Fruit fly (Drosophila melanogaster) Kc167 (cell line): Measurements from ENCODE around the gene ppl.
A peak's percentile ranks its signal among the peaks of the same experiment; 100 is the strongest.

Source experiments
- Myc ChIP-seq: fragments of >200 bp; optimal IDR thresholded peaks from 2 replicates; lab custom pipeline; 2017; ENCODE audit warnings: missing external identifiers
- Sin3A ChIP-seq: fragments of >200 bp; optimal IDR thresholded peaks from 2 replicates; lab custom pipeline; 2018; ENCODE audit warnings: missing external identifiers
- h ChIP-seq: fragments of >200 bp; optimal IDR thresholded peaks from 3 replicates; lab custom pipeline; 2018; ENCODE audit warnings: missing external identifiers
- insv ChIP-seq: fragments of >200 bp; optimal IDR thresholded peaks from 3 replicates; lab custom pipeline; 2018; ENCODE audit warnings: missing external identifiers
- psq ChIP-seq: fragments of >200 bp; optimal IDR thresholded peaks from 2 replicates; lab custom pipeline; 2017; ENCODE audit warnings: missing external identifiers
- ttk ChIP-seq: sonication (Bioruptor generic); optimal IDR thresholded peaks from 2 replicates; lab custom pipeline; 2017; ENCODE audit warnings: missing external identifiers

The ppl gene

DNA sequence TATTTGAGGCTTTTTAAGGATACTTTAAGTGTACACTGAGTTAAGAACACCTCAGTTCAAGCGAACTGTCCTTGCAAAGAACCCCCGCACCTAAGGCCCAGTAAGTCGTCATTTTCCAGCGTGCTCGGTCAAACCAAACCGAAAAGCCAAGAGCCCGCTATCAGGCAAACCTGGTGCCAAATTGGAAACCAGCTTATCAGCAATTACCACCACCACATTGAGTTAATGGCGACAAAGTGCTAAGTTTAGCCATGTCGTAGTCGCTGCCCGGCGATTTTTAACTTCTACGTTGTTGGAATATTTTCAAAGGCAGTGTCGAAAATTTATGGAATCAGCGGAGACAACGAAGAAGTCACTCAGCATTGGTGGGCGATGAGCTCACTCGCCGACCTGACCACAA lies 1.4 kb upstream of the ppl start:
- TF ChIP-seq psq: no peak
- no peak for TF ChIP-seq h (lab: Kevin White, UChicago)
- TF ChIP-seq insv (lab: Kevin White, UChicago): no peak
- no peak for TF ChIP-seq Sin3A (lab: Kevin White, UChicago)
- no peak for TF ChIP-seq Myc

DNA sequence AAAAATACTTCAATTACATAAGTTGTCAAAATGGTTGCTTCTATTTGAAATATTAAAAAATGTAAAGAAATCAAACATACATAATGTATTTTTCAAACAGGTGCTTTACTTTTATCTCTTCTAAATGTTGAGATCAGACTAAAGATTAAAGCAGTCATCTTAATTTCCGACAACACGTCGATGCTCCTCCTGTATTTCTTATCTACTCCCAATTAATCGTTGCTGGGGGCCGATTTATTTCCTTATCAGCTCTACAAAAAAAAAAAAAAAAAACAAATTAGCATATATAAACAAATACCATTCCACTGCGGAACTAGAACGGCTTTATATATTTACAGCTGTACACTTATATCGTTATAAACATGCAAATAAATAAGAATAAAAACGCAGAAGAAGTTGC lies 400 bp upstream of the ppl start:
- TF ChIP-seq Myc (no peak), ttk (lab: Kevin White, UChicago) (no peak), Sin3A (lab: Kevin White, UChicago) (no peak), h (lab: Kevin White, UChicago) (no peak), insv (lab: Kevin White, UChicago) (no peak), psq (no peak)

DNA sequence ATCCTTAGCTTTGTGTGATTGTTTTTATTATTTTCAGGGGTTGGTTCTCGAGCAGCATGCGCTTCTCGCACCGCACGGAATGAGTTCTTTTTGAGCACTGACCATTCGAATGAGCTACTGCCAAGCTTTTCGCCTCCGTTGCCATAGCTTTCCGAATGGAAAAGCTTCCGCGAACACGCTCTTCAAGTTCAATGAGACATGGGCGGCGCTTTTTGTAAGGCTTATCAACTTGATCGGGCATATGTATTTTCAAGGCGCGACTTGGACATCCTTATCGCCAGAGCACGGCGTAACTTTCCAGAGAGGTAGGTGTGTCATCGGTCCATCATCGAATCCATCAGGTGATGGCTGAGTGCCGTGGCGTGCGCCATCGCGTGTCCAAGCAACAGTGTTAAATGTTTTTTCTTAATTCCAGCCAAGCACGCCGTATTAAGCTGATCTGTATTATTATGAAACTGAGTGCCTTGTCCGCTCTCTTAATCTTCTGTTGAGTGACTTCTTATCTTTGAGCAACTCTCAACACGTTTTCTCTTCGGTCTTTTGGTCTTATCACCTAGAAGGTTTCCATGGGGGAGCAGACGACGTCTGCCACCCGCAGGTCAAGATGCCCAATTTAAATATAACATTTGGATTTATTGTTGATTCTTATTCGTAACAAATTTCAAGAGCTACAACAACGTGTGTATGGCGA lies 1.3 kb downstream of the ppl start, which contains the start of gene AcCoAS:
TSS of gene AcCoAS (minus strand) at position 368 of the 691 bp plus-strand sequence.
- TF ChIP-seq h (lab: Kevin White, UChicago): no peak
- no peak for TF ChIP-seq insv (lab: Kevin White, UChicago)
- no peak for TF ChIP-seq ttk (lab: Kevin White, UChicago)
- TF ChIP-seq Myc: no peak
- no peak for TF ChIP-seq psq
- no peak for TF ChIP-seq Sin3A (lab: Kevin White, UChicago)

DNA sequence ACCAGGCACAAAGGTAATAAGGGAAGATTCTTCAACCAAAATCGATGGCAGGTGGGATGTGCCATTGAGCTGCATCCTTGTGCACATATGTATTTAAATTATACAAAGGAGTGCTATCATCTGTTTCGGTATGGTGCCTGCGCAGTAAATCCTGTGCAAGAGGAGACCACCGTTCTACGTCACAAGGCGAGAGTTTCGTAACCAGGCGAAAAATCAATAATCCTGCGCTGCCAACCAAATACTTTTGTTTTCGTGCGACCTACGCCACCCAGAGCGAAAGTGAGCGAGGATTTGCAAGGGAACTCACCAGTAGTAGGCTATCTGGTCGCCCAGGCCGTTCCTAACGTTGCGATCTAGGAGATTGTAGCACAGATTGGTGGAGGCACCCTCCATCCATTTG lies 2.1 kb downstream of the ppl start:
- TF ChIP-seq psq: no peak
- no peak for TF ChIP-seq h (lab: Kevin White, UChicago)
- TF ChIP-seq Sin3A (lab: Kevin White, UChicago): no peak
- no peak for TF ChIP-seq Myc
- no peak for TF ChIP-seq insv (lab: Kevin White, UChicago)
- no peak for TF ChIP-seq ttk (lab: Kevin White, UChicago)

- TF ChIP-seq psq (no peak), ttk (lab: Kevin White, UChicago) (no peak), h (lab: Kevin White, UChicago) (no peak), insv (lab: Kevin White, UChicago) (no peak), Sin3A (lab: Kevin White, UChicago) (no peak)
These were observed 3.3 kb downstream of the ppl start for dm6 chr3L:21277897-21278530.

DNA sequence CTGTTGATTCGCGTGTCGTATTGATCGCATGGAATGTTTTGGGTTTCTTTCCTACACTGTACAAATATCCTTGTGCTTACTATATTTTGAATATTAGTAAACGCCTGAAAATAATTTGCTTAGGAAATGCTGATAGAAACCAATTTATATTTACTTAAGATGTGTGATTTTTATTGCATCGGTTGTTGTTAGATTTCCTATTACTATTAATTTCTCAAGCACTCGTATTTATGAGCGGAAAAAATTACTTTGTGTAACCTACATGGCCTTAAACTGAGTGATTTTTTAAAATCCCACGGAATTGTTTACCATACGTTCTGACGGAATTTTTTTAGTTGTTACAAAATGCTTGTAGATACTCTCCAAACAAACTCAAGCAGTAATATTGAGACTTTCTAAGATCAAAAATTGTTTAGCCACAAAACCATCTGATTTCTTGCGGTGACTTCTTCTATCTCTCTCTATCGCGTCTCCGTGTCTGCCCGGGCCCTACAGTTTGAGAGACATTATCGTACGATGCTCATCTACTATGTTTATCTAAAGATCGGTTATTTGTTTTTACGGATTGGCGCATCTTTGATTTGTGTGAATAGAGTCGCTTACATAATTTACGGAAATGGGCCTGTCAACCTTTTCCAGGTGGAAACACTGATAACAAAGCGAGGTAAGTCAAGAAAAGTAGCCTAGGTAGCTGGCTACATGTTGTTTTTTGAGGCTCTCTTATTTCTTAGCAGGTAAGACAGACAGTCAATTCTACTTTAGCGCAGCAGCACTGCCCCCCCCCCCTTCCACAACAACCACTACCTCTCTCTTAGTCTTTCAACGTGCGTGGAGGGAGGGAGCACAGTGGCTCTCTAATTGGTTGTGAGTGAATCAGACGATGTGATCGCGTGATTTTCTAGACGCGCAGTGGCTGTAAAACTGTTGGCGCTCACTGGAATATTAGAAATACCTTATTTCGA lies 4.7 kb downstream of the ppl start:
- no peak for TF ChIP-seq psq
- TF ChIP-seq ttk (lab: Kevin White, UChicago): peak; percentile 45

- TF ChIP-seq Myc (no peak), insv (lab: Kevin White, UChicago) (no peak), Sin3A (lab: Kevin White, UChicago) (no peak), psq (no peak), ttk (lab: Kevin White, UChicago) (no peak), h (lab: Kevin White, UChicago) (no peak)
These were observed 5.4 kb downstream of the ppl start for dm6 chr3L:21275921-21276295.

- TF ChIP-seq Myc: no peak
- no peak for TF ChIP-seq insv (lab: Kevin White, UChicago)
These were observed 7.8 kb downstream of the ppl start for dm6 chr3L:21273504-21273903.

dm6 chr3L:21270480-21270879 lies 10.8 kb downstream of the ppl start, which contains the start of gene CG9389:
Gene CG9389, minus strand, starts transcription at chr3L:21270580.
- TF ChIP-seq insv (lab: Kevin White, UChicago) (no peak), psq (no peak), h (lab: Kevin White, UChicago) (no peak), ttk (lab: Kevin White, UChicago) (no peak)

- no peak for TF ChIP-seq Sin3A (lab: Kevin White, UChicago)
- TF ChIP-seq Myc: no peak
- TF ChIP-seq ttk (lab: Kevin White, UChicago): no peak
- TF ChIP-seq h (lab: Kevin White, UChicago): no peak
- no peak for TF ChIP-seq psq
- TF ChIP-seq insv (lab: Kevin White, UChicago): no peak
These were observed 13.4 kb downstream of the ppl start, which contains the start of gene CG9391 for dm6 chr3L:21267862-21268385. Gene CG9391, minus strand, starts transcription at chr3L:21268335.

dm6 chr3L:21266101-21266656 lies 15.1 kb downstream of the ppl start:
- TF ChIP-seq insv (lab: Kevin White, UChicago) (no peak), psq (no peak), Myc (no peak), h (lab: Kevin White, UChicago) (no peak), ttk (lab: Kevin White, UChicago) (no peak), Sin3A (lab: Kevin White, UChicago) (no peak)
